Worm (Caenorhabditis elegans): ENCODE measurements around the gene 2L52.1.

ce11 chrII:4793-5192 is 3.1 kb downstream of the 2L52.1 start:
- TF ChIP-seq lin-11 (tag; optimal IDR thresholded peaks at IDR 0.05) = no peak
- TF ChIP-seq pros-1 (tag; optimal IDR thresholded peaks at IDR 0.05) = no peak
- TF ChIP-seq fkh-6 (tag; optimal IDR thresholded peaks at IDR 0.05) = no peak
- no peak for TF ChIP-seq pax-1 (tag; optimal IDR thresholded peaks at IDR 0.05)
- no peak for TF ChIP-seq ceh-24 (tag; optimal IDR thresholded peaks at IDR 0.05)
- no peak for TF ChIP-seq sdc-2 (tag; optimal IDR thresholded peaks at IDR 0.05)
- no peak for TF ChIP-seq sox-4 (tag; optimal IDR thresholded peaks at IDR 0.05)
- TF ChIP-seq zip-5 (tag; optimal IDR thresholded peaks at IDR 0.05) = no peak
- TF ChIP-seq ama-1 (optimal IDR thresholded peaks at IDR 0.05) = no peak
- no peak for TF ChIP-seq unc-86 (tag; optimal IDR thresholded peaks at IDR 0.05)
- no peak for TF ChIP-seq fkh-10 (GFP tag; optimal IDR thresholded peaks at IDR 0.05)
- no peak for TF ChIP-seq pha-4 (tag; optimal IDR thresholded peaks at IDR 0.05)
- no peak for TF ChIP-seq dmd-4 (tag; optimal IDR thresholded peaks at IDR 0.05; ENCODE audit: borderline replicate concordance)
- no peak for TF ChIP-seq ceh-18 (tag; optimal IDR thresholded peaks at IDR 0.05)

Data from whole organism, late embryonic.